Fruit fly (Drosophila melanogaster) whole organism, wandering third instar larva: ENCODE data around the gene CG14339.

Experiments used
- CG32264 ChIP-seq: fragments of 200-800 bp; sonication (Bioruptor generic); optimal IDR thresholded peaks from 2 replicates; lab custom pipeline; 2016; ENCODE audit warnings: missing biosample characterization, missing genetic modification characterization
- rgr ChIP-seq: fragments of 200-800 bp; sonication (Bioruptor generic); optimal IDR thresholded peaks from 3 replicates; lab custom pipeline; 2016; ENCODE audit warnings: missing biosample characterization, mild to moderate bottlenecking, missing genetic modification characterization
- tai ChIP-seq: sonication (Bioruptor generic); optimal IDR thresholded peaks from 2 replicates; lab custom pipeline; 2016; ENCODE audit warnings: missing biosample characterization, missing genetic modification characterization
- usp ChIP-seq: fragments of >200 bp; optimal IDR thresholded peaks from 2 replicates; lab custom pipeline; 2017; ENCODE audit warnings: missing biosample characterization, missing genetic modification characterization

dm6 chr2L:1158519-1159319 lies 50.4 kb downstream of the CG14339 start, which contains the start of gene Tango14:
- TF ChIP-seq usp: no peak
- no peak for TF ChIP-seq CG32264 (GFP tag; lab: Kevin White, UChicago)
- TF ChIP-seq tai (GFP tag; lab: Kevin White, UChicago): no peak
- no peak for TF ChIP-seq rgr
